Fruit fly (Drosophila melanogaster) Kc167 (cell line): Measurements from ENCODE around the gene CG12011.

ENCODE experiments used
- Myc ChIP-seq: fragments of >200 bp; optimal IDR thresholded peaks from 2 replicates; lab custom pipeline; 2017; ENCODE audit warnings: missing external identifiers
- h ChIP-seq: fragments of >200 bp; optimal IDR thresholded peaks from 3 replicates; lab custom pipeline; 2018; ENCODE audit warnings: missing external identifiers
- insv ChIP-seq: fragments of >200 bp; optimal IDR thresholded peaks from 3 replicates; lab custom pipeline; 2018; ENCODE audit warnings: missing external identifiers
- ttk ChIP-seq: sonication (Bioruptor generic); optimal IDR thresholded peaks from 2 replicates; lab custom pipeline; 2017; ENCODE audit warnings: missing external identifiers

- TF ChIP-seq insv (lab: Kevin White, UChicago): no peak
- no peak for TF ChIP-seq h (lab: Kevin White, UChicago)
- TF ChIP-seq Myc (lab: Kevin White, UChicago): no peak
- TF ChIP-seq ttk (lab: Kevin White, UChicago): no peak
These were observed 25.9 kb upstream of the CG12011 start, which contains the start of gene RpL23A for dm6 chr3L:1668504-1668903.
